Fruit fly (Drosophila melanogaster): ENCODE data around the gene CG46280.

Gene CG46280

dm6 chr3R:12997550-12998233, 32.8 kb downstream of the CG46280 start, which contains the start of the genes CG17327, CG44194 and CG7518 (continued):
- TF ChIP-seq CG6813 (GFP tag; optimal IDR thresholded peaks at IDR 0.05) (no peak), CG17829 (tag; optimal IDR thresholded peaks at IDR 0.05) (peak; percentile 47), CG12391 (tag; optimal IDR thresholded peaks at IDR 0.05) (peak; percentile 66), Hey (tag; optimal IDR thresholded peaks at IDR 0.05) (no peak), CG30403 (GFP tag; optimal IDR thresholded peaks at IDR 0.05) (peak; percentile 47), unc-4 (GFP tag; IDR thresholded peaks at IDR 0.05; ENCODE audit: partially characterized antibody) (peak; percentile 37), z (GFP tag; IDR thresholded peaks at IDR 0.05) (no peak), GATAe (GFP tag; conservative IDR thresholded peaks at IDR 0.05) (no peak), Oli (tag; optimal IDR thresholded peaks at IDR 0.05) (no peak), CG8089 (GFP tag; optimal IDR thresholded peaks at IDR 0.05) (peak; percentile 17), TFAM (GFP tag; optimal IDR thresholded peaks at IDR 0.05) (no peak), CG10321 (GFP tag; IDR thresholded peaks at IDR 0.05) (no peak), inv (GFP tag; IDR thresholded peaks at IDR 0.05; ENCODE audit: partially characterized antibody) (no peak), CG8478 (optimal IDR thresholded peaks at IDR 0.05) (no peak), CG9215 (GFP tag; IDR thresholded peaks at IDR 0.05) (no peak), Hr39 (optimal IDR thresholded peaks at IDR 0.05) (no peak), CG11696 (GFP tag; IDR thresholded peaks at IDR 0.05) (no peak), sna (GFP tag; IDR thresholded peaks at IDR 0.05; ENCODE audit: partially characterized antibody) (no peak), ash1 (GFP tag; optimal IDR thresholded peaks at IDR 0.05) (no peak), CG12236 (GFP tag; optimal IDR thresholded peaks at IDR 0.05) (no peak), zen (tag; optimal IDR thresholded peaks at IDR 0.05) (no peak), CG4360 (GFP tag; IDR thresholded peaks at IDR 0.05) (no peak), vvl (GFP tag; IDR thresholded peaks at IDR 0.05) (peak; percentile 21; the same call in 1 of the 2 replicates), sug (tag; optimal IDR thresholded peaks at IDR 0.05) (no peak), ap (GFP tag; IDR thresholded peaks at IDR 0.05) (no peak), CTCF (GFP tag; optimal IDR thresholded peaks at IDR 0.05) (peak; percentile 42), CG10654 (GFP tag; optimal IDR thresholded peaks at IDR 0.05) (peak; percentile 12), CG14014 (GFP tag; IDR thresholded peaks at IDR 0.05) (no peak), onecut (GFP tag; IDR thresholded peaks at IDR 0.05) (no peak), CG31388 (GFP tag; optimal IDR thresholded peaks at IDR 0.05) (no peak), jumu (GFP tag; optimal IDR thresholded peaks at IDR 0.05) (no peak), CG17802 (tag; optimal IDR thresholded peaks at IDR 0.05) (peak; percentile 78), esg (GFP tag; conservative IDR thresholded peaks at IDR 0.05) (no peak), Dek (tag; optimal IDR thresholded peaks at IDR 0.05) (peak; percentile 23), Doc2 (GFP tag; IDR thresholded peaks at IDR 0.05) (no peak), CG3163 (GFP tag; optimal IDR thresholded peaks at IDR 0.05) (no peak), CG32772 (GFP tag; IDR thresholded peaks at IDR 0.05) (no peak), cwo (GFP tag; optimal IDR thresholded peaks at IDR 0.05) (no peak), CG12104 (GFP tag; optimal IDR thresholded peaks at IDR 0.05) (peak; percentile 24), BtbVII (GFP tag; optimal IDR thresholded peaks at IDR 0.05) (no peak), ssp (GFP tag; IDR thresholded peaks at IDR 0.05) (peak; percentile 96), Lim3 (GFP tag; IDR thresholded peaks at IDR 0.05) (no peak), zen2 (GFP tag; IDR thresholded peaks at IDR 0.05; ENCODE audit: partially characterized antibody) (no peak), cas (GFP tag; IDR thresholded peaks at IDR 0.05) (no peak), sens (GFP tag) (peak; percentile 54), CG30020 (tag; optimal IDR thresholded peaks at IDR 0.05) (peak; percentile 85), CG12071 (GFP tag; optimal IDR thresholded peaks at IDR 0.05) (no peak), pfk (GFP tag; optimal IDR thresholded peaks at IDR 0.05) (no peak), CG7928 (GFP tag; optimal IDR thresholded peaks at IDR 0.05) (no peak), hth (optimal IDR thresholded peaks at IDR 0.05) (no peak), tgo (GFP tag; IDR thresholded peaks at IDR 0.05) (no peak), scrt (GFP tag; optimal IDR thresholded peaks at IDR 0.05) (no peak)

Measured in whole organism, embryonic.